Fruit fly (Drosophila melanogaster) whole organism, pupa: ENCODE results near the gene CG46042.

Experiments
- CG15710 ChIP-seq: fragments of 200-800 bp; sonication (Bioruptor generic); optimal IDR thresholded peaks from 2 replicates; lab custom pipeline; 2018; ENCODE audit warnings: missing biosample characterization, mild to moderate bottlenecking, missing genetic modification characterization, moderate library complexity
- CG17806 ChIP-seq: fragments of 200-800 bp; sonication (Bioruptor generic); optimal IDR thresholded peaks from 2 replicates; lab custom pipeline; 2018; ENCODE audit warnings: missing biosample characterization, mild to moderate bottlenecking, missing genetic modification characterization, moderate library complexity
- CG32121 ChIP-seq: fragments of 200-800 bp; sonication (Bioruptor generic); IDR thresholded peaks from 2 replicates; pipeline ENCODE4 v1.3.6; 2022; ENCODE audit warnings: missing biosample characterization, missing genetic modification characterization
- CG4496 ChIP-seq: fragments of 200-800 bp; sonication (Bioruptor generic); IDR thresholded peaks from 3 replicates; pipeline ENCODE4 v1.3.6; 2022; ENCODE audit warnings: missing biosample characterization, missing genetic modification characterization
- CG8159 ChIP-seq: fragments of 200-800 bp; sonication (Bioruptor generic); optimal IDR thresholded peaks from 3 replicates; lab custom pipeline; 2018; ENCODE audit warnings: missing biosample characterization, mild to moderate bottlenecking, missing genetic modification characterization, moderate library complexity
- Ets98B ChIP-seq: fragments of 200-800 bp; sonication (Bioruptor generic); IDR thresholded peaks from 2 replicates; pipeline ENCODE4 v1.3.6; 2022; ENCODE audit warnings: missing biosample characterization, missing genetic modification characterization
- fd96Ca ChIP-seq: fragments of 200-800 bp; sonication (Bioruptor generic); IDR thresholded peaks from 3 replicates; pipeline ENCODE4 v1.3.6; 2022; ENCODE audit warnings: missing biosample characterization, missing genetic modification characterization
- gl ChIP-seq: fragments of 200-800 bp; sonication (Bioruptor generic); optimal IDR thresholded peaks from 2 replicates; lab custom pipeline; 2018; ENCODE audit warnings: missing biosample characterization, mild to moderate bottlenecking, missing genetic modification characterization

- TF ChIP-seq CG32121 (GFP tag; lab: Robert Waterston, UW): no peak
- no peak for TF ChIP-seq CG15710 (tag; lab: Kevin White, UChicago)
- no peak for TF ChIP-seq gl (tag; lab: Kevin White, UChicago)
- TF ChIP-seq fd96Ca: no peak
- no peak for TF ChIP-seq Ets98B (GFP tag; lab: Robert Waterston, UW)
- TF ChIP-seq CG8159: no peak
- TF ChIP-seq CG17806 (tag; lab: Kevin White, UChicago): no peak
- TF ChIP-seq CG4496: no peak
Observed at dm6 chr3R:19942312-19942711, at the start of gene CG46042.
